Worm (Caenorhabditis elegans) whole organism, L4 larva: ENCODE measurements around the gene VZK822L.2.

Experiments
- aly-2 ChIP-seq: sonication (generic microtip); optimal IDR thresholded peaks from 2 replicates; lab custom pipeline; 2018; ENCODE audit warnings: missing biosample characterization, missing genetic modification characterization
- ceh-82 ChIP-seq: sonication (generic microtip); optimal IDR thresholded peaks from 2 replicates; lab custom pipeline; 2017; ENCODE audit warnings: missing biosample characterization, missing genetic modification characterization
- daf-19 ChIP-seq: fragments of 200-800 bp; sonication (Bioruptor generic); conservative IDR thresholded peaks from 2 replicates; pipeline ENCODE4 v1.3.6; 2022; ENCODE audit warnings: missing genetic modification characterization, missing compliant biosample characterization
- fkh-10 ChIP-seq: fragments of 150-350 bp; optimal IDR thresholded peaks from 2 replicates; lab custom pipeline; 2014; ENCODE audit warnings: missing biosample characterization, missing genetic modification reagents, missing genetic modification characterization
- mdl-1 ChIP-seq, 2 experiments: fragments of 150-350 bp in 1 of 2; sonication (generic microtip) in 1 of 2; optimal IDR thresholded peaks; 2 replicates each; lab custom pipeline; 2014 to 2017; ENCODE audit warnings: missing biosample characterization in 2 of 2, missing genetic modification characterization in 2 of 2

ce11 chrIV:11902832-11903231, 9.0 kb upstream of the VZK822L.2 start:
- TF ChIP-seq aly-2 (tag; lab: Kevin White, UChicago): no peak
- TF ChIP-seq fkh-10: no peak
- TF ChIP-seq mdl-1 (tag; optimal IDR thresholded peaks at IDR 0.05; lab: Kevin White, UChicago): no peak
- TF ChIP-seq ceh-82 (tag; lab: Kevin White, UChicago): no peak
- TF ChIP-seq daf-19: no peak
